Fruit fly (Drosophila melanogaster) whole organism, adult: ENCODE data around the gene Gclc.

Source experiments
- CG11617 ChIP-seq: fragments of 200-800 bp; sonication (Bioruptor generic); optimal IDR thresholded peaks from 2 replicates; lab custom pipeline; 2017; ENCODE audit warnings: mild to moderate bottlenecking, missing biosample characterization, missing genetic modification reagents, missing genetic modification characterization
- CG12768 ChIP-seq: fragments of 200-800 bp; sonication (Bioruptor generic); optimal IDR thresholded peaks from 2 replicates; lab custom pipeline; 2017; ENCODE audit warnings: missing biosample characterization, missing genetic modification characterization, mild to moderate bottlenecking, moderate library complexity, missing genetic modification reagents
- CG14711 ChIP-seq: fragments of 200-800 bp; sonication (Bioruptor generic); optimal IDR thresholded peaks from 2 replicates; lab custom pipeline; 2018; ENCODE audit warnings: missing biosample characterization, mild to moderate bottlenecking, missing genetic modification characterization, moderate library complexity
- CG1620 ChIP-seq: fragments of 200-800 bp; sonication (Bioruptor generic); optimal IDR thresholded peaks from 2 replicates; lab custom pipeline; 2016; ENCODE audit warnings: missing biosample characterization, missing genetic modification characterization
- CG33017 ChIP-seq: fragments of 200-800 bp; sonication (Bioruptor generic); optimal IDR thresholded peaks from 2 replicates; lab custom pipeline; 2018; ENCODE audit warnings: missing biosample characterization, mild to moderate bottlenecking, missing genetic modification characterization, moderate library complexity
- CG5204 ChIP-seq: fragments of 200-800 bp; sonication (Bioruptor generic); optimal IDR thresholded peaks from 2 replicates; lab custom pipeline; 2016; ENCODE audit warnings: missing biosample characterization, missing genetic modification characterization
- CG7045 ChIP-seq: fragments of 200-800 bp; sonication (Bioruptor generic); optimal IDR thresholded peaks from 2 replicates; lab custom pipeline; 2017; ENCODE audit warnings: missing biosample characterization, mild to moderate bottlenecking, missing genetic modification characterization
- CG7101 ChIP-seq: fragments of 200-800 bp; sonication (Bioruptor generic); optimal IDR thresholded peaks from 2 replicates; lab custom pipeline; 2018; ENCODE audit warnings: missing biosample characterization, mild to moderate bottlenecking, missing genetic modification characterization, moderate library complexity
- Clk ChIP-seq: fragments of 200-800 bp; sonication (Bioruptor generic); optimal IDR thresholded peaks from 2 replicates; lab custom pipeline; 2017; ENCODE audit warnings: missing biosample characterization, missing genetic modification characterization
- Crg-1 ChIP-seq: fragments of 200-800 bp; sonication (Bioruptor generic); optimal IDR thresholded peaks from 2 replicates; lab custom pipeline; 2016; ENCODE audit warnings: missing biosample characterization, missing genetic modification characterization
- Hr96 ChIP-seq: fragments of 200-800 bp; sonication (Bioruptor generic); optimal IDR thresholded peaks from 2 replicates; lab custom pipeline; 2016; ENCODE audit warnings: missing biosample characterization, missing genetic modification characterization
- Mnt ChIP-seq: fragments of 200-800 bp; sonication (Bioruptor generic); optimal IDR thresholded peaks from 2 replicates; lab custom pipeline; 2016; ENCODE audit warnings: missing biosample characterization, mild to moderate bottlenecking, missing genetic modification characterization
- bab1 ChIP-seq: fragments of 200-800 bp; sonication (Bioruptor generic); optimal IDR thresholded peaks from 3 replicates; lab custom pipeline; 2019; ENCODE audit warnings: missing biosample characterization, mild to moderate bottlenecking, missing genetic modification characterization, moderate library complexity
- cic ChIP-seq: fragments of 200-800 bp; sonication (Bioruptor generic); optimal IDR thresholded peaks from 2 replicates; lab custom pipeline; 2017; ENCODE audit warnings: missing biosample characterization, mild to moderate bottlenecking, missing genetic modification characterization, moderate library complexity
- cnc ChIP-seq, 2 experiments: fragments of >200 bp; optimal IDR thresholded peaks; 2 replicates each; lab custom pipeline; 2017
- kay ChIP-seq: fragments of 200-800 bp; sonication (Bioruptor generic); peaks from one replicate; lab custom pipeline; 2016; ENCODE audit warnings: missing biosample characterization, missing genetic modification characterization, borderline replicate concordance
- ovo ChIP-seq: fragments of 200-800 bp; sonication (Bioruptor generic); optimal IDR thresholded peaks from 2 replicates; lab custom pipeline; 2016; ENCODE audit warnings: missing biosample characterization, missing genetic modification characterization
- pad ChIP-seq: fragments of 200-800 bp; sonication (Bioruptor generic); optimal IDR thresholded peaks from 3 replicates; lab custom pipeline; 2017; ENCODE audit warnings: missing biosample characterization, missing genetic modification characterization, mild to moderate bottlenecking, moderate library complexity, missing genetic modification reagents
- tj ChIP-seq: fragments of 200-800 bp; sonication (Bioruptor generic); optimal IDR thresholded peaks from 3 replicates; lab custom pipeline; 2017; ENCODE audit warnings: missing biosample characterization, mild to moderate bottlenecking, missing genetic modification characterization, moderate library complexity
- toe ChIP-seq: fragments of 200-800 bp; sonication (Bioruptor generic); optimal IDR thresholded peaks from 2 replicates; lab custom pipeline; 2016; ENCODE audit warnings: missing biosample characterization, missing genetic modification characterization

Gclc gene

dm6 chrX:8122834-8123233 lies 6.9 kb upstream of the Gclc start:
- no peak for TF ChIP-seq cnc (optimal IDR thresholded peaks at IDR 0.05; lab: Kevin White, UChicago)
- TF ChIP-seq Crg-1: no peak
- TF ChIP-seq CG7045 (GFP tag; lab: Kevin White, UChicago): no peak
- no peak for TF ChIP-seq CG11617 (GFP tag; lab: Kevin White, UChicago)
- TF ChIP-seq CG1620 (GFP tag; lab: Kevin White, UChicago): no peak
- no peak for TF ChIP-seq CG33017 (tag; lab: Kevin White, UChicago)
- no peak for TF ChIP-seq pad
- TF ChIP-seq Clk (GFP tag; lab: Kevin White, UChicago): no peak
- TF ChIP-seq kay (GFP tag; lab: Kevin White, UChicago): no peak
- no peak for TF ChIP-seq CG7101
- TF ChIP-seq Mnt (GFP tag; lab: Kevin White, UChicago): no peak
- no peak for TF ChIP-seq CG5204
- no peak for TF ChIP-seq bab1 (GFP tag; lab: Kevin White, UChicago)
- TF ChIP-seq toe (GFP tag; lab: Kevin White, UChicago): no peak
- TF ChIP-seq CG12768: no peak
- no peak for TF ChIP-seq ovo (GFP tag; lab: Kevin White, UChicago)
- no peak for TF ChIP-seq cic (GFP tag; lab: Kevin White, UChicago)
- no peak for TF ChIP-seq tj (GFP tag; lab: Kevin White, UChicago)

- TF ChIP-seq Mnt (GFP tag; lab: Kevin White, UChicago): peak; percentile 100
- no peak for TF ChIP-seq CG7101
- TF ChIP-seq cic (GFP tag; lab: Kevin White, UChicago): no peak
- no peak for TF ChIP-seq CG14711 (tag; lab: Kevin White, UChicago)
- TF ChIP-seq bab1 (GFP tag; lab: Kevin White, UChicago): peak; percentile 57
- TF ChIP-seq toe (GFP tag; lab: Kevin White, UChicago): no peak
Measured at dm6 chrX:8120939-8121338, 5.0 kb upstream of the Gclc start, which contains the start of gene CG2260. Gene CG2260, minus strand, starts transcription at chrX:8121147.

dm6 chrX:8116813-8117212 lies 866 bp upstream of the Gclc start, which contains the start of gene CG1575:
Gene CG1575, plus strand, starts transcription at chrX:8117012.
- TF ChIP-seq pad (no peak), bab1 (GFP tag; lab: Kevin White, UChicago) (no peak), tj (GFP tag; lab: Kevin White, UChicago) (no peak), CG7045 (GFP tag; lab: Kevin White, UChicago) (no peak), Mnt (GFP tag; lab: Kevin White, UChicago) (peak; percentile 84)

dm6 chrX:8115343-8115676 lies 637 bp downstream of the Gclc start:
- TF ChIP-seq CG7101 (no peak), cnc (optimal IDR thresholded peaks at IDR 0.05; lab: Kevin White, UChicago) (no peak), Hr96 (GFP tag; lab: Kevin White, UChicago) (no peak), kay (GFP tag; lab: Kevin White, UChicago) (no peak), toe (GFP tag; lab: Kevin White, UChicago) (no peak), ovo (GFP tag; lab: Kevin White, UChicago) (peak; percentile 2), Mnt (GFP tag; lab: Kevin White, UChicago) (no peak), pad (peak; percentile 37), tj (GFP tag; lab: Kevin White, UChicago) (no peak), CG14711 (tag; lab: Kevin White, UChicago) (no peak), CG7045 (GFP tag; lab: Kevin White, UChicago) (no peak), CG11617 (GFP tag; lab: Kevin White, UChicago) (no peak), cic (GFP tag; lab: Kevin White, UChicago) (no peak), bab1 (GFP tag; lab: Kevin White, UChicago) (no peak)

- peak; percentile 21 for TF ChIP-seq CG1620 (GFP tag; lab: Kevin White, UChicago)
- TF ChIP-seq toe (GFP tag; lab: Kevin White, UChicago): peak; percentile 45
- TF ChIP-seq Hr96 (GFP tag; lab: Kevin White, UChicago): no peak
- no peak for TF ChIP-seq cnc (optimal IDR thresholded peaks at IDR 0.05; lab: Kevin White, UChicago)
- peak; percentile 20 for TF ChIP-seq pad
- peak; percentile 62 for TF ChIP-seq CG33017 (tag; lab: Kevin White, UChicago)
- peak; percentile 46 for TF ChIP-seq Mnt (GFP tag; lab: Kevin White, UChicago)
- TF ChIP-seq CG14711 (tag; lab: Kevin White, UChicago): peak; percentile 62
- TF ChIP-seq ovo (GFP tag; lab: Kevin White, UChicago): peak; percentile 1
- TF ChIP-seq tj (GFP tag; lab: Kevin White, UChicago): peak; percentile 73
- peak; percentile 70 for TF ChIP-seq CG5204
- no peak for TF ChIP-seq Crg-1
- peak; percentile 60 for TF ChIP-seq CG7045 (GFP tag; lab: Kevin White, UChicago)
- TF ChIP-seq CG11617 (GFP tag; lab: Kevin White, UChicago): peak; percentile 64
- TF ChIP-seq kay (GFP tag; lab: Kevin White, UChicago): no peak
- no peak for TF ChIP-seq cic (GFP tag; lab: Kevin White, UChicago)
- peak; percentile 25 for TF ChIP-seq Clk (GFP tag; lab: Kevin White, UChicago)
- TF ChIP-seq CG7101: peak; percentile 80
- TF ChIP-seq CG12768: peak; percentile 62
- peak; percentile 57 for TF ChIP-seq bab1 (GFP tag; lab: Kevin White, UChicago)
Measured at dm6 chrX:8114476-8115342, 1.2 kb downstream of the Gclc start.
